Fruit fly (Drosophila melanogaster) whole organism, prepupa: ENCODE measurements around the gene Prosbeta2.
A peak's percentile ranks its signal among the peaks of the same experiment; 100 is the strongest.

Source experiments
- CG1621 ChIP-seq: fragments of 200-800 bp; sonication (Bioruptor generic); optimal IDR thresholded peaks from 3 replicates; lab custom pipeline; 2018; ENCODE audit warnings: missing biosample characterization, mild to moderate bottlenecking, missing genetic modification characterization
- CG7368 ChIP-seq: fragments of 200-800 bp; sonication (Bioruptor generic); optimal IDR thresholded peaks from 3 replicates; lab custom pipeline; 2016; ENCODE audit warnings: missing biosample characterization, missing genetic modification characterization
- Ets21C ChIP-seq: fragments of 200-800 bp; sonication (Bioruptor generic); optimal IDR thresholded peaks from 3 replicates; lab custom pipeline; 2016; ENCODE audit warnings: missing biosample characterization, missing genetic modification characterization
- Hr38 ChIP-seq: sonication (Bioruptor generic); optimal IDR thresholded peaks from 2 replicates; lab custom pipeline; 2016; ENCODE audit warnings: missing biosample characterization, missing genetic modification characterization
- Hr39 ChIP-seq: fragments of 200-800 bp; sonication (Bioruptor generic); optimal IDR thresholded peaks from 2 replicates; lab custom pipeline; 2016; ENCODE audit warnings: missing biosample characterization, missing genetic modification characterization
- OdsH ChIP-seq: fragments of 200-800 bp; sonication (Bioruptor generic); optimal IDR thresholded peaks from 3 replicates; lab custom pipeline; 2016; ENCODE audit warnings: missing biosample characterization, missing genetic modification characterization
- acj6 ChIP-seq: fragments of 200-800 bp; sonication (Bioruptor generic); optimal IDR thresholded peaks from 3 replicates; lab custom pipeline; 2016; ENCODE audit warnings: missing biosample characterization, missing genetic modification characterization
- dsx ChIP-seq: fragments of 200-800 bp; optimal IDR thresholded peaks from 3 replicates; lab custom pipeline; 2019; ENCODE audit warnings: missing biosample characterization, mild to moderate bottlenecking, missing genetic modification characterization, moderate library complexity; ENCODE audit not compliant: poor library complexity, severe bottlenecking
- spab ChIP-seq: fragments of 200-800 bp; sonication (Bioruptor generic); optimal IDR thresholded peaks from 2 replicates; lab custom pipeline; 2017; ENCODE audit warnings: missing biosample characterization, mild to moderate bottlenecking, missing genetic modification characterization, missing genetic modification reagents
- ss ChIP-seq, 2 experiments: fragments of 200-800 bp; sonication (Bioruptor generic); optimal IDR thresholded peaks; 2 replicates in 1 of 2; 3 replicates in 1 of 2; lab custom pipeline; 2017 to 2018; ENCODE audit warnings: mild to moderate bottlenecking in 2 of 2, missing biosample characterization in 2 of 2, missing genetic modification characterization in 2 of 2, moderate library complexity in 1 of 2

- TF ChIP-seq acj6: peak; percentile 6
- TF ChIP-seq Hr39 (GFP tag; lab: Kevin White, UChicago): no peak
- no peak for TF ChIP-seq spab
- TF ChIP-seq Ets21C (GFP tag; lab: Kevin White, UChicago): no peak
- no peak for TF ChIP-seq CG7368 (GFP tag; lab: Kevin White, UChicago)
- TF ChIP-seq OdsH (GFP tag; lab: Kevin White, UChicago): peak; percentile 23
- no peak for TF ChIP-seq dsx (GFP tag; lab: Kevin White, UChicago)
- no peak for TF ChIP-seq Hr38 (GFP tag; lab: Kevin White, UChicago)
- TF ChIP-seq ss (GFP tag; optimal IDR thresholded peaks at IDR 0.05; lab: Kevin White, UChicago): no peak
- TF ChIP-seq CG1621: no peak
Observed at dm6 chr3L:15035585-15035984, 35.8 kb downstream of the Prosbeta2 start.
